Worm (Caenorhabditis elegans): ENCODE data around the gene F15G9.6.

The F15G9.6 gene

ce11 chrX:9737730-9738129 is 28.2 kb downstream of the F15G9.6 start, which contains the start of gene F15G9.5:
F15G9.5 (minus strand) TSS chrX:9737888.
- TF ChIP-seq K11D2.4 (GFP tag; IDR thresholded peaks at IDR 0.05) = 0 out of 2 replicates have a peak, but pooled peaks have one; percentile 24
- TF ChIP-seq chd-7 (tag; optimal IDR thresholded peaks at IDR 0.05) = peak; percentile 14
- no peak for TF ChIP-seq F33H1.4 (GFP tag; IDR thresholded peaks at IDR 0.05)
- TF ChIP-seq hmg-1.2 (GFP tag; IDR thresholded peaks at IDR 0.05) = peak; percentile 23; the same call in 1 of the 2 replicates
- TF ChIP-seq egrh-3 (GFP tag; IDR thresholded peaks at IDR 0.05) = peak; percentile 64
- no peak for TF ChIP-seq F39B2.1 (GFP tag; IDR thresholded peaks at IDR 0.05)
- TF ChIP-seq ceh-27 (GFP tag; optimal IDR thresholded peaks at IDR 0.05) = peak; percentile 29
- TF ChIP-seq dox-1 (GFP tag; IDR thresholded peaks at IDR 0.05) = peak; percentile 42; the same call in 1 of the 2 replicates
- peak; percentile 94 for TF ChIP-seq zfh-2 (GFP tag; conservative IDR thresholded peaks at IDR 0.05)
- peak; percentile 48 for TF ChIP-seq F52B5.7 (tag; optimal IDR thresholded peaks at IDR 0.05)

- no peak for TF ChIP-seq ztf-18 (tag; optimal IDR thresholded peaks at IDR 0.05)
- TF ChIP-seq pbrm-1 (GFP tag; IDR thresholded peaks at IDR 0.05) = no peak
- TF ChIP-seq ZK185.1 (tag; optimal IDR thresholded peaks at IDR 0.05; ENCODE audit: poor library complexity, severe bottlenecking) = no peak
- TF ChIP-seq die-1 (tag; optimal IDR thresholded peaks at IDR 0.05) = no peak
- no peak for TF ChIP-seq hmg-20 (GFP tag; IDR thresholded peaks at IDR 0.05)
- TF ChIP-seq C17E4.6 (GFP tag; IDR thresholded peaks at IDR 0.05) = no peak
- no peak for TF ChIP-seq F23B12.7 (tag; optimal IDR thresholded peaks at IDR 0.05; ENCODE audit: insufficient read depth)
- TF ChIP-seq hmg-1.2 (GFP tag; IDR thresholded peaks at IDR 0.05) = no peak
These were observed 32.5 kb downstream of the F15G9.6 start for ce11 chrX:9742058-9742457.

ce11 chrX:9743513-9743914 is 34.0 kb downstream of the F15G9.6 start:
- TF ChIP-seq lin-26 (GFP tag; IDR thresholded peaks at IDR 0.05) (peak; percentile 99), lag-1 (GFP tag; IDR thresholded peaks at IDR 0.05) (peak; percentile 93), T07F8.4 (tag; optimal IDR thresholded peaks at IDR 0.05) (peak; percentile 94), nhr-90 (tag; optimal IDR thresholded peaks at IDR 0.05) (peak; percentile 97), F57C9.4 (tag; optimal IDR thresholded peaks at IDR 0.05) (peak; percentile 94), F37B4.10 (GFP tag; IDR thresholded peaks at IDR 0.05) (peak; percentile 91; the same call in 1 of the 2 replicates), madf-10 (tag; optimal IDR thresholded peaks at IDR 0.05) (peak; percentile 93), chd-7 (tag; optimal IDR thresholded peaks at IDR 0.05) (peak; percentile 97), snpc-4 (GFP tag; optimal IDR thresholded peaks at IDR 0.05) (peak; percentile 84), snpc-4 (tag; optimal IDR thresholded peaks at IDR 0.05) (peak in 2 of 4 experiments; percentile 82 to 89), Y53G8AR.9 (GFP tag; conservative IDR thresholded peaks at IDR 0.05) (peak; percentile 87), zim-3 (tag; optimal IDR thresholded peaks at IDR 0.05) (peak; percentile 91), lsy-27 (tag; optimal IDR thresholded peaks at IDR 0.05; ENCODE audit: borderline replicate concordance, insufficient read depth) (peak; percentile 81), ztf-3 (GFP tag; optimal IDR thresholded peaks at IDR 0.05) (peak; percentile 55), let-607 (tag; optimal IDR thresholded peaks at IDR 0.05) (peak; percentile 73 to 87), hlh-26 (GFP tag; conservative IDR thresholded peaks at IDR 0.05) (peak; percentile 52; the same call in 1 of the 2 replicates), mcd-1 (GFP tag; IDR thresholded peaks at IDR 0.05) (peak; percentile 84), hsf-1 (GFP tag; IDR thresholded peaks at IDR 0.05) (0 out of 2 replicates have a peak, but pooled peaks have one; percentile 68), Y53F4B.3 (GFP tag; IDR thresholded peaks at IDR 0.05) (peak; percentile 90), efl-1 (GFP tag; optimal IDR thresholded peaks at IDR 0.05) (peak; percentile 15), Y95B8A.8 (GFP tag; IDR thresholded peaks at IDR 0.05) (peak; percentile 92), lin-35 (GFP tag; optimal IDR thresholded peaks at IDR 0.05) (peak in 2 of 3 experiments; percentile 50 to 85), somi-1 (GFP tag; optimal IDR thresholded peaks at IDR 0.05) (peak; percentile 91), fkh-3 (tag; optimal IDR thresholded peaks at IDR 0.05) (peak; percentile 98), C06A6.2 (GFP tag; conservative IDR thresholded peaks at IDR 0.05) (peak; percentile 87), mes-4 (tag; optimal IDR thresholded peaks at IDR 0.05) (peak; percentile 94), dox-1 (GFP tag; IDR thresholded peaks at IDR 0.05) (peak; percentile 97), ceh-40 (GFP tag; IDR thresholded peaks at IDR 0.05) (peak; percentile 89), B0035.1 (tag; optimal IDR thresholded peaks at IDR 0.05) (peak; percentile 85), ccch-3 (GFP tag; optimal IDR thresholded peaks at IDR 0.05) (peak; percentile 39)

All from whole organism, young adult.